Worm (Caenorhabditis elegans): ENCODE data around the gene F33A8.4.

ce11 chrII:11016835-11016883 is 32.2 kb downstream of the F33A8.4 start, which contains the start of gene ram-2:
- TF ChIP-seq him-1 (tag; optimal IDR thresholded peaks at IDR 0.05) (no peak), dao-5 (tag; optimal IDR thresholded peaks at IDR 0.05) (no peak), W03F9.2 (tag; optimal IDR thresholded peaks at IDR 0.05) (no peak)

Data from whole organism, L4/young adult.